Worm (Caenorhabditis elegans): Measurements from ENCODE around the gene ins-7.

DNA sequence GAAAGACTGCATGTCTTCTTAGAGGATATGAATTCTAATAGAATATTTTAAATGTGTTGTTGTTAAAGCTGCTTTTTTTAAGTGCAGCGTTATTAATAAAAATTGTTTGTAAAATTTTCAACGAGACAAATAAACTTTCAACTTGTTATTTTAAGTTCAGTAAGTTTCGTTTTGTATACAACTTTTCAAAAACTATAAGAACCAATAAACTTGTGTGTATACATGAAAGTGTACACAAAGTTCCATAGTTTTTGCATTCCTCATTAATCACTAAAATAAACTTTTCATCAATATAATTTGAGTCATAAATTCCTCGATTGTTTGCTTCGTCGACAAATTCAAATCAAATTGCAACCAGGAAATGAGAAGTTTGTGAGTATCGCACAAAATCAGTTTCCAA, 34.0 kb downstream of the ins-7 start, which contains the start of gene srm-3:
- no peak for TF ChIP-seq dao-5 (tag; optimal IDR thresholded peaks at IDR 0.05)
- no peak for TF ChIP-seq W03F9.2 (tag; optimal IDR thresholded peaks at IDR 0.05)
